Fruit fly (Drosophila melanogaster): ENCODE results near the gene CG12065.

The CG12065 gene

DNA sequence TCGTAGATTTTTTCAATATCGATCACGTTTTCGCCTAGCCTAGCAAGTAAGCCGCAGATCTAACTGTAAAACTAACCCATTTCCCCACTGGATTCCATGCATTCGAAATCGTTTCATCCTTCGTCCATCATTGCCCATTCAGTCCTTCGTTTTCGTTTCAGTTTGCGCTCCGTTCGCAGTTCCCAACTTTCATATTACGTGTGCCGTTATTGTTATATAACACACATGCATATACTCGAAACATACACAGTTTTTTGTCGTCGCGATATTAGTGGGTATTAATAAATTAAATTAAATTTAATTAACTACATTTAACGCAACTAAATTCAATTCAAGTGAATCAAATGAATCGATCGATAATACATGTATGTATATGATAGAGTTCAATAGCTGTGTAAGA, 4.5 kb upstream of the CG12065 start:
- no peak for TF ChIP-seq brk (GFP tag; optimal IDR thresholded peaks at IDR 0.05)
- no peak for TF ChIP-seq Myc (optimal IDR thresholded peaks at IDR 0.05)
- TF ChIP-seq CrebA (GFP tag; optimal IDR thresholded peaks at IDR 0.05; ENCODE audit: borderline replicate concordance) = no peak
- TF ChIP-seq jim (GFP tag; optimal IDR thresholded peaks at IDR 0.05) = no peak
- no peak for TF ChIP-seq GATAd (GFP tag; optimal IDR thresholded peaks at IDR 0.05)
- no peak for TF ChIP-seq foxo (GFP tag; optimal IDR thresholded peaks at IDR 0.05)
- no peak for TF ChIP-seq fru (GFP tag; optimal IDR thresholded peaks at IDR 0.05)
- no peak for TF ChIP-seq lola (GFP tag; optimal IDR thresholded peaks at IDR 0.05)
- no peak for TF ChIP-seq dsf (GFP tag; optimal IDR thresholded peaks at IDR 0.05; ENCODE audit: borderline replicate concordance)
- TF ChIP-seq ey (GFP tag; optimal IDR thresholded peaks at IDR 0.05) = no peak
- TF ChIP-seq Jra (GFP tag; optimal IDR thresholded peaks at IDR 0.05) = no peak
- no peak for TF ChIP-seq sage (GFP tag; optimal IDR thresholded peaks at IDR 0.05)
- no peak for TF ChIP-seq tai (GFP tag; optimal IDR thresholded peaks at IDR 0.05)
- TF ChIP-seq psq (GFP tag; optimal IDR thresholded peaks at IDR 0.05) = no peak
- no peak for TF ChIP-seq sv (GFP tag; optimal IDR thresholded peaks at IDR 0.05)
- no peak for TF ChIP-seq Mio (GFP tag; optimal IDR thresholded peaks at IDR 0.05)
- no peak for TF ChIP-seq CG32264 (GFP tag; optimal IDR thresholded peaks at IDR 0.05)
- no peak for TF ChIP-seq N (GFP tag; optimal IDR thresholded peaks at IDR 0.05)

DNA sequence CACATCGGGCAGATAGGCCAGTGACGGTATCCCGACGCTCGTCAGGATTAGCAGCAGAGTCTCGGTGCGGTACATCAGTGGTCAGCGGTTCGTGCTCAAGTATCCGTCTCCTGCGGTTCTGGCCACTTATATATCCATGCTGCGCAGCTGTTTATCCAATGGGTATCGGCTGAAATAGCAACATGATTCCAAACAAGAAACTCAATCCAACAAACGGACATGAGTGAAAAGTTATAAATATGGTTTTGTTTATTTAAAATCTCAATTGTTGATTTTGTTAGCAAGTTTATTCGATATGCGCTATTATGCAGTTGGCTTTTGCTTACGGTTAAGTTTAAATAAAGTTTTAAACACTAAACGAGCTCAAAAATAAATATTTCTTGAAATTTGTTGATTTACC, 3.3 kb upstream of the CG12065 start, which contains the start of gene CG12111:
Gene CG12111 (minus strand): TSS at position 101 of the 400 bp plus-strand sequence.
- TF ChIP-seq HLH106 (tag; optimal IDR thresholded peaks at IDR 0.05) = no peak

DNA sequence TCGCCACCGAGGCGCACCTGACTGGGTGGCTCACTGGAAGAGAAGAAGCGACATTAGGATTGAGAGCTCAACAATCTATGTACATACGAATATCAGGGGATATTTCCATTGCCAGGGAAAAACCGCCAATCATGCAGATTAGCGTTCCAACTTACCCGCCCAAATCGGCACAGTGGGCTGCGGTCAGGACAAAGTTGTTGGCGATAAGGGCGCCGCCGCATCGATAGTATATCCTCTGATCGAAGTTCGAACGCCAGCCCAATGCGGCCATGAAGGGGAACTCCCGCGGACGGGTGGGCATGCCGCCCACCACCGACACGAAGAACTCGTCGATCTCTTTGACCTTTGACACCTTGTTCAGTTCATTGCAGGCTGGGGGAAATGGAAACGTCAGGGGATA, 2.2 kb upstream of the CG12065 start:
- TF ChIP-seq Rel (GFP tag; optimal IDR thresholded peaks at IDR 0.05) (no peak), Rel (tag; optimal IDR thresholded peaks at IDR 0.05) (peak; percentile 93), HLH106 (tag; optimal IDR thresholded peaks at IDR 0.05) (no peak)

DNA sequence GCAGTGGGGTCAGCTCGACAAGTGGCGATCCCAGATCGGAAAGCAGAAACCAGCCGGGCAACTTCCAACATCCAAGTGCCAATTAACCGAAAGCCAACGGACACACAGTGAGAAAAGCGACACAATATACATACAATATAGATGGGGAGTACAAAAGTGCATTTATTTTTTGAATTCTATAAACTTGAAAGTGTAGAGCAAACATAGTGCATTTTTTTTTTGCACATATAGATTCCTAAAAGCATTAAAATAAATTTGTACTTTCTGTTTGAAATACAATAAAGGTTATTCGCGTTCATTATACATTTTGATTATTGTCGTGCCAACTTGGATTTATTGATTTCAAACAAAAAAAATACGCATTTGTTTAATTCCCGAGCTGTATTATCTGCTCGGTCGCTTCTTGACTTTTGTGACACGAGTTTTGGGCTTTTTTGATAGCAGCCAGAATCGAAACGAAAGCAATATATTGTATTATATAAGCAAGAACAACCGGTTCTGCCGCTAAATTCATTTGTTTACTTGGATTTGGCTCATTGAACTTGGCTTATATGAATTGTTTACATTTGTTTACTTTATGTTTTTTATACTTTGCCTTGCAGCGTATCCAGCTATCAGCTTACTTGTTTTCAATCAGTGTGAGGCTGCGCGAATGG, 1.0 kb upstream of the CG12065 start, which contains the start of gene spirit:
Gene spirit (minus strand): TSS at position 655 of the 656 bp plus-strand sequence.
- TF ChIP-seq N (GFP tag; optimal IDR thresholded peaks at IDR 0.05) (no peak), Hr78 (GFP tag; optimal IDR thresholded peaks at IDR 0.05) (no peak), psq (GFP tag; optimal IDR thresholded peaks at IDR 0.05) (no peak), lola (GFP tag; optimal IDR thresholded peaks at IDR 0.05) (no peak), Rel (GFP tag; optimal IDR thresholded peaks at IDR 0.05) (no peak), Rel (tag; optimal IDR thresholded peaks at IDR 0.05) (peak; percentile 48), HLH106 (tag; optimal IDR thresholded peaks at IDR 0.05) (peak; percentile 25), dl (GFP tag; optimal IDR thresholded peaks at IDR 0.05; ENCODE audit: insufficient read depth in 1 of 2, partially characterized antibody in 2 of 2) (no peak), CG9705 (GFP tag; optimal IDR thresholded peaks at IDR 0.05) (no peak), fru (GFP tag; optimal IDR thresholded peaks at IDR 0.05) (peak; percentile 16), rgr (GFP tag; optimal IDR thresholded peaks at IDR 0.05) (peak; percentile 25), Mio (GFP tag; optimal IDR thresholded peaks at IDR 0.05) (no peak), Jra (GFP tag; optimal IDR thresholded peaks at IDR 0.05) (no peak), GATAd (GFP tag; optimal IDR thresholded peaks at IDR 0.05) (no peak), CG32264 (GFP tag; optimal IDR thresholded peaks at IDR 0.05) (no peak), brk (GFP tag; optimal IDR thresholded peaks at IDR 0.05) (peak; percentile 20), Vsx2 (GFP tag; optimal IDR thresholded peaks at IDR 0.05; ENCODE audit: partially characterized antibody) (no peak), jim (GFP tag; optimal IDR thresholded peaks at IDR 0.05) (no peak), Myc (optimal IDR thresholded peaks at IDR 0.05) (no peak), tai (GFP tag; optimal IDR thresholded peaks at IDR 0.05) (no peak), CrebA (GFP tag; optimal IDR thresholded peaks at IDR 0.05; ENCODE audit: borderline replicate concordance) (no peak), br (GFP tag; optimal IDR thresholded peaks at IDR 0.05) (no peak), ey (GFP tag; optimal IDR thresholded peaks at IDR 0.05) (peak; percentile 39), OdsH (GFP tag; optimal IDR thresholded peaks at IDR 0.05) (peak; percentile 9), foxo (GFP tag; optimal IDR thresholded peaks at IDR 0.05) (peak in 1 of 2 experiments; percentile 19), sage (GFP tag; optimal IDR thresholded peaks at IDR 0.05) (no peak), dsf (GFP tag; optimal IDR thresholded peaks at IDR 0.05; ENCODE audit: borderline replicate concordance) (no peak), Sp1 (GFP tag; optimal IDR thresholded peaks at IDR 0.05) (peak; percentile 38), Dfd (GFP tag; optimal IDR thresholded peaks at IDR 0.05) (no peak), woc (GFP tag; optimal IDR thresholded peaks at IDR 0.05) (no peak), sv (GFP tag; optimal IDR thresholded peaks at IDR 0.05) (no peak), pan (optimal IDR thresholded peaks at IDR 0.05) (no peak), Hr83 (GFP tag; optimal IDR thresholded peaks at IDR 0.05; ENCODE audit: poor library complexity, severe bottlenecking) (no peak), dmrt93B (GFP tag; optimal IDR thresholded peaks at IDR 0.05) (no peak), h (GFP tag; optimal IDR thresholded peaks at IDR 0.05) (peak; percentile 54), usp (GFP tag; optimal IDR thresholded peaks at IDR 0.05) (no peak), Abd-B (GFP tag; optimal IDR thresholded peaks at IDR 0.05) (no peak), Dif (GFP tag; optimal IDR thresholded peaks at IDR 0.05; ENCODE audit: partially characterized antibody) (no peak), Hnf4 (GFP tag; optimal IDR thresholded peaks at IDR 0.05) (peak; percentile 7)
